Worm (Caenorhabditis elegans): ENCODE results near the gene T25B2.3.

- TF ChIP-seq nhr-80 (tag; optimal IDR thresholded peaks at IDR 0.05) (peak; percentile 82), lir-1 (GFP tag; conservative IDR thresholded peaks at IDR 0.05) (peak; percentile 81), pha-4 (tag; optimal IDR thresholded peaks at IDR 0.05) (no peak), lsl-1 (GFP tag; optimal IDR thresholded peaks at IDR 0.05) (peak; percentile 22), let-607 (tag; optimal IDR thresholded peaks at IDR 0.05) (peak; percentile 80 to 84), hlh-26 (GFP tag; conservative IDR thresholded peaks at IDR 0.05) (0 out of 2 replicates have a peak, but pooled peaks have one; percentile 43), lsy-27 (tag; optimal IDR thresholded peaks at IDR 0.05; ENCODE audit: borderline replicate concordance, insufficient read depth) (peak; percentile 30), snpc-4 (GFP tag; optimal IDR thresholded peaks at IDR 0.05) (no peak), snpc-4 (tag; optimal IDR thresholded peaks at IDR 0.05) (peak in 2 of 4 experiments; percentile 71 to 81), egl-44 (GFP tag; IDR thresholded peaks at IDR 0.05) (peak; percentile 88), mes-4 (tag; optimal IDR thresholded peaks at IDR 0.05) (peak; percentile 87), F52B5.7 (tag; optimal IDR thresholded peaks at IDR 0.05) (peak; percentile 89), T07F8.4 (tag; optimal IDR thresholded peaks at IDR 0.05) (peak; percentile 83), unc-62 (GFP tag; optimal IDR thresholded peaks at IDR 0.05) (no peak)
Measured at ce11 chrX:6207687-6208088, 31.8 kb downstream of the T25B2.3 start, which contains the start of gene T13C5.6.
